Worm (Caenorhabditis elegans) whole organism, L3 larva: Measurements from ENCODE around the gene cth-2.

Source experiments
- R02D3.7 ChIP-seq: fragments of 150-350 bp; optimal IDR thresholded peaks from 2 replicates; lab custom pipeline; 2014; ENCODE audit warnings: missing biosample characterization, missing genetic modification characterization
- ZK546.5 ChIP-seq: sonication (generic microtip); optimal IDR thresholded peaks from 2 replicates; lab custom pipeline; 2017; ENCODE audit warnings: missing biosample characterization, missing genetic modification characterization
- aly-2 ChIP-seq: fragments of 150-350 bp; optimal IDR thresholded peaks from 2 replicates; lab custom pipeline; 2014; ENCODE audit warnings: missing biosample characterization, missing genetic modification characterization
- ama-1 ChIP-seq: fragments of 150-350 bp; optimal IDR thresholded peaks from 2 replicates; lab custom pipeline; 2018
- ceh-16 ChIP-seq: sonication (generic microtip); optimal IDR thresholded peaks from 2 replicates; lab custom pipeline; 2017; ENCODE audit warnings: missing biosample characterization, missing genetic modification characterization
- ceh-28 ChIP-seq: fragments of 150-350 bp; optimal IDR thresholded peaks from 2 replicates; lab custom pipeline; 2014; ENCODE audit warnings: missing biosample characterization, missing genetic modification reagents, missing genetic modification characterization
- ceh-82 ChIP-seq: fragments of 150-350 bp; optimal IDR thresholded peaks from 2 replicates; lab custom pipeline; 2014; ENCODE audit warnings: missing biosample characterization, missing genetic modification characterization
- ceh-9 ChIP-seq: sonication (generic microtip); optimal IDR thresholded peaks from 2 replicates; lab custom pipeline; 2018; ENCODE audit warnings: missing biosample characterization, missing genetic modification characterization
- daf-12 ChIP-seq: fragments of 150-350 bp; optimal IDR thresholded peaks from 2 replicates; lab custom pipeline; 2014; ENCODE audit warnings: missing biosample characterization, missing genetic modification reagents, missing genetic modification characterization
- egl-27 ChIP-seq: sonication (generic microtip); optimal IDR thresholded peaks from 4 replicates; lab custom pipeline; 2017; ENCODE audit warnings: missing biosample characterization, missing genetic modification reagents, missing genetic modification characterization
- egl-5 ChIP-seq: fragments of 150-350 bp; optimal IDR thresholded peaks from 2 replicates; lab custom pipeline; 2017; ENCODE audit warnings: missing biosample characterization, missing genetic modification reagents, missing genetic modification characterization, inconsistent platforms
- elt-1 ChIP-seq: fragments of 150-350 bp; optimal IDR thresholded peaks from 2 replicates; lab custom pipeline; 2014; ENCODE audit warnings: missing biosample characterization, missing genetic modification characterization
- elt-2 ChIP-seq: sonication (generic microtip); optimal IDR thresholded peaks from 2 replicates; lab custom pipeline; 2016; ENCODE audit warnings: missing genetic modification reagents, mild to moderate bottlenecking, missing genetic modification characterization, missing compliant biosample characterization
- elt-3 ChIP-seq, 3 experiments: fragments of 150-350 bp in 1 of 3; sonication (generic microtip) in 2 of 3; optimal IDR thresholded peaks; 2 replicates in 2 of 3; 4 replicates in 1 of 3; lab custom pipeline; 2014 to 2017; ENCODE audit warnings: missing biosample characterization in 3 of 3, missing genetic modification characterization in 3 of 3
- fkh-10 ChIP-seq: sonication (generic microtip); optimal IDR thresholded peaks from 2 replicates; lab custom pipeline; 2017; ENCODE audit warnings: missing biosample characterization, missing genetic modification reagents, missing genetic modification characterization
- fkh-2 ChIP-seq: fragments of 150-350 bp; optimal IDR thresholded peaks from 2 replicates; lab custom pipeline; 2014; ENCODE audit warnings: missing biosample characterization, missing genetic modification reagents, missing genetic modification characterization
- fos-1 ChIP-seq: fragments of 150-350 bp; optimal IDR thresholded peaks from 2 replicates; lab custom pipeline; 2014; ENCODE audit warnings: missing biosample characterization, missing genetic modification characterization
- hmg-11 ChIP-seq: sonication (generic microtip); optimal IDR thresholded peaks from 2 replicates; lab custom pipeline; 2016; ENCODE audit warnings: missing genetic modification characterization, missing compliant biosample characterization
- jun-1 ChIP-seq: fragments of 150-350 bp; optimal IDR thresholded peaks from 2 replicates; lab custom pipeline; 2014; ENCODE audit warnings: missing biosample characterization, missing genetic modification reagents, missing genetic modification characterization
- lin-39 ChIP-seq: fragments of 150-350 bp; optimal IDR thresholded peaks from 2 replicates; lab custom pipeline; 2018; ENCODE audit warnings: missing biosample characterization, missing genetic modification reagents, missing genetic modification characterization
- lsy-12 ChIP-seq: sonication (generic microtip); optimal IDR thresholded peaks from 2 replicates; lab custom pipeline; 2016; ENCODE audit warnings: mild to moderate bottlenecking, missing genetic modification characterization, missing compliant biosample characterization
- mdl-1 ChIP-seq: fragments of 150-350 bp; optimal IDR thresholded peaks from 2 replicates; lab custom pipeline; 2014; ENCODE audit warnings: missing biosample characterization, missing genetic modification characterization
- mml-1 ChIP-seq: fragments of 150-350 bp; sonication (generic microtip); optimal IDR thresholded peaks from 3 replicates; lab custom pipeline; 2014; ENCODE audit warnings: missing biosample characterization, missing genetic modification characterization
- nfya-1 ChIP-seq: sonication (generic microtip); optimal IDR thresholded peaks from 2 replicates; lab custom pipeline; 2017; ENCODE audit warnings: missing genetic modification characterization, mild to moderate bottlenecking, missing compliant biosample characterization, antibody characterized with exemption, moderate library complexity; ENCODE audit not compliant: insufficient read depth
- nhr-11 ChIP-seq: fragments of 150-350 bp; optimal IDR thresholded peaks from 2 replicates; lab custom pipeline; 2014; ENCODE audit warnings: missing biosample characterization, missing genetic modification characterization
- nhr-12 ChIP-seq: fragments of 150-350 bp; optimal IDR thresholded peaks from 2 replicates; lab custom pipeline; 2014; ENCODE audit warnings: missing biosample characterization, missing genetic modification characterization
- nhr-23 ChIP-seq: fragments of 150-350 bp; optimal IDR thresholded peaks from 2 replicates; lab custom pipeline; 2014; ENCODE audit warnings: missing biosample characterization, missing genetic modification reagents, missing genetic modification characterization
- nhr-237 ChIP-seq: fragments of 150-350 bp; optimal IDR thresholded peaks from 2 replicates; lab custom pipeline; 2014; ENCODE audit warnings: missing biosample characterization, missing genetic modification characterization
- nhr-25 ChIP-seq: sonication (generic microtip); optimal IDR thresholded peaks from 2 replicates; lab custom pipeline; 2017; ENCODE audit warnings: missing biosample characterization, missing genetic modification characterization
- nhr-28 ChIP-seq: fragments of 150-350 bp; optimal IDR thresholded peaks from 2 replicates; lab custom pipeline; 2014; ENCODE audit warnings: missing biosample characterization, missing genetic modification characterization
- nhr-43 ChIP-seq: sonication (generic microtip); optimal IDR thresholded peaks from 2 replicates; lab custom pipeline; 2016; ENCODE audit warnings: mild to moderate bottlenecking, missing genetic modification characterization, missing compliant biosample characterization; ENCODE audit not compliant: poor library complexity, severe bottlenecking
- nhr-67 ChIP-seq: fragments of 150-350 bp; optimal IDR thresholded peaks from 2 replicates; lab custom pipeline; 2014; ENCODE audit warnings: missing biosample characterization, missing genetic modification characterization
- nhr-77 ChIP-seq: fragments of 150-350 bp; optimal IDR thresholded peaks from 2 replicates; lab custom pipeline; 2014; ENCODE audit warnings: missing biosample characterization, missing genetic modification characterization
- pha-4 ChIP-seq: fragments of 150-350 bp; optimal IDR thresholded peaks from 2 replicates; lab custom pipeline; 2014; ENCODE audit warnings: missing biosample characterization, missing genetic modification reagents, missing genetic modification characterization
- pqm-1 ChIP-seq: fragments of 150-350 bp; optimal IDR thresholded peaks from 2 replicates; lab custom pipeline; 2017; ENCODE audit warnings: missing biosample characterization, missing genetic modification characterization, inconsistent platforms
- sea-2 ChIP-seq: fragments of 150-350 bp; sonication (generic microtip); optimal IDR thresholded peaks from 4 replicates; lab custom pipeline; 2014; ENCODE audit warnings: missing biosample characterization, missing genetic modification reagents, missing genetic modification characterization
- skn-1 ChIP-seq: fragments of 150-350 bp; optimal IDR thresholded peaks from 2 replicates; lab custom pipeline; 2014; ENCODE audit warnings: missing biosample characterization, missing genetic modification characterization
- snpc-4 ChIP-seq: fragments of 150-350 bp; optimal IDR thresholded peaks from 2 replicates; lab custom pipeline; 2014; ENCODE audit warnings: missing biosample characterization, missing genetic modification characterization
- tbx-2 ChIP-seq: sonication (generic microtip); optimal IDR thresholded peaks from 2 replicates; lab custom pipeline; 2016; ENCODE audit warnings: mild to moderate bottlenecking, missing genetic modification characterization, missing compliant biosample characterization
- unc-39 ChIP-seq: sonication (generic microtip); optimal IDR thresholded peaks from 4 replicates; lab custom pipeline; 2017; ENCODE audit warnings: missing biosample characterization, missing genetic modification characterization
- unc-62 ChIP-seq: fragments of 150-350 bp; sonication (generic microtip); optimal IDR thresholded peaks from 4 replicates; lab custom pipeline; 2014; ENCODE audit warnings: missing biosample characterization, missing genetic modification reagents, missing genetic modification characterization
- zag-1 ChIP-seq: fragments of 150-350 bp; optimal IDR thresholded peaks from 2 replicates; lab custom pipeline; 2014; ENCODE audit warnings: missing biosample characterization, missing genetic modification characterization
- ztf-11 ChIP-seq: fragments of 150-350 bp; optimal IDR thresholded peaks from 2 replicates; lab custom pipeline; 2014; ENCODE audit warnings: missing biosample characterization, missing genetic modification characterization
- ztf-4 ChIP-seq: fragments of 150-350 bp; optimal IDR thresholded peaks from 2 replicates; lab custom pipeline; 2014; ENCODE audit warnings: missing biosample characterization, missing genetic modification characterization

cth-2 gene

DNA sequence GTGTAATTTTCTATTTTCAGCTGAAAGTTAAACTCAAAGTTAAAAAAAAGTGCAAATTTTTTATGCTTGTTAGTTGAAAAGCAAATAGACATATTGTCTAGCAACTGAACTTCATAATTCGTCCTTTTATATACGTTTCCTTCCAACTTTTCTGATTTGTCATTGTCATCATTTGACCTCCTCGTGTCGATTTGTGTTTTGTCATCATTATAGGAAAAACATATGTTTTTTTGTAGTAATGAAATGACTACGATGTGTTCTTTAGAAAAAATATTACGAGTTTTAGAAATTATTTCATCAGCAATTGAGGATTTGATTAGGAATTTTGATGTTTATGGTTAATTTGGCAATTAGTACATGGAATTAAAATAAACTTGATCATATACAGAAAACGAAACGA, 3.0 kb upstream of the cth-2 start:
- TF ChIP-seq nhr-25 (tag; lab: Kevin White, UChicago) (no peak), nhr-28 (tag; lab: Kevin White, UChicago) (no peak), ceh-9 (tag; lab: Kevin White, UChicago) (no peak), unc-62 (GFP tag; lab: Kevin White, UChicago) (no peak), skn-1 (tag; lab: Kevin White, UChicago) (peak; percentile 88), ceh-82 (tag; lab: Kevin White, UChicago) (no peak), elt-2 (no peak)

DNA sequence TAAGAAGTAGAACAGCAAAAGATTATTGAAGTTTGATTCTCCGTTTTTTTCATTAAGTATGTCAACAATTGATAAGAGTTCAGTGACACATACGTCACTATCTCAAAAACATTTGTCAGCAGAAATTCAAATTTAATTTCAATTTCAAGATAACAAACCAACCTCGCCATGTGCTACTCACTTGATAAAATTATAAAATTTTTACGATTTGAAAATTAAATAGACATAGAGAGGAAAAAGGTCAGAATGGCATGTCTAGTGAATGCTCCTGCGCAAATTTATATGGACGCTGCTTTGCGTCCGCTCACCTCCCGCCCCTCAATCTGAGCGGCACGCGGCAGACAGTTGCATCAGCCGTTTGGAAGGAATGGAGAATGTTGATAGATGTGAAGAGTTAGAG, 2.4 kb upstream of the cth-2 start:
- TF ChIP-seq ceh-16, result no peak
- TF ChIP-seq nhr-237 (tag; lab: Kevin White, UChicago), result no peak
- TF ChIP-seq elt-3 (tag; optimal IDR thresholded peaks at IDR 0.05; lab: Kevin White, UChicago), result no peak
- no peak for TF ChIP-seq unc-39 (tag; lab: Kevin White, UChicago)
- TF ChIP-seq unc-62 (GFP tag; lab: Kevin White, UChicago), result no peak
- TF ChIP-seq snpc-4, result no peak
- no peak for TF ChIP-seq nhr-23 (tag; lab: Kevin White, UChicago)
- no peak for TF ChIP-seq R02D3.7 (tag; lab: Kevin White, UChicago)
- no peak for TF ChIP-seq lin-39 (tag; lab: Kevin White, UChicago)
- TF ChIP-seq nhr-77 (tag; lab: Kevin White, UChicago), result no peak
- no peak for TF ChIP-seq fos-1 (tag; lab: Kevin White, UChicago)
- TF ChIP-seq sea-2 (GFP tag; lab: Kevin White, UChicago), result no peak
- no peak for TF ChIP-seq ceh-82 (tag; lab: Kevin White, UChicago)
- no peak for TF ChIP-seq nhr-28 (tag; lab: Kevin White, UChicago)
- TF ChIP-seq hmg-11 (tag; lab: Kevin White, UChicago), result no peak
- TF ChIP-seq ama-1 (lab: Kevin White, UChicago), result no peak
- TF ChIP-seq ceh-9 (tag; lab: Kevin White, UChicago), result no peak
- peak; percentile 96 for TF ChIP-seq elt-2
- peak; percentile 10 for TF ChIP-seq mdl-1 (tag; lab: Kevin White, UChicago)
- no peak for TF ChIP-seq nhr-25 (tag; lab: Kevin White, UChicago)
- TF ChIP-seq fkh-2 (tag; lab: Kevin White, UChicago), result no peak
- no peak for TF ChIP-seq aly-2 (tag; lab: Kevin White, UChicago)
- TF ChIP-seq pqm-1 (tag; lab: Kevin White, UChicago), result peak; percentile 93
- TF ChIP-seq nhr-12 (tag; lab: Kevin White, UChicago), result no peak
- peak; percentile 64 for TF ChIP-seq pha-4 (tag; lab: Kevin White, UChicago)
- no peak for TF ChIP-seq ztf-4 (tag; lab: Kevin White, UChicago)
- TF ChIP-seq nhr-43, result no peak
- TF ChIP-seq nfya-1 (tag; lab: Kevin White, UChicago), result peak; percentile 7
- TF ChIP-seq daf-12, result no peak
- TF ChIP-seq skn-1 (tag; lab: Kevin White, UChicago), result peak; percentile 82
- TF ChIP-seq jun-1 (tag; lab: Kevin White, UChicago), result peak; percentile 23
- TF ChIP-seq zag-1 (tag; lab: Kevin White, UChicago), result no peak
- no peak for TF ChIP-seq fkh-10 (GFP tag; lab: Kevin White, UChicago)
- no peak for TF ChIP-seq tbx-2 (tag; lab: Kevin White, UChicago)
- TF ChIP-seq elt-1, result no peak
- TF ChIP-seq mml-1 (tag; lab: Kevin White, UChicago), result no peak
- TF ChIP-seq egl-27 (tag; lab: Kevin White, UChicago), result no peak
- TF ChIP-seq nhr-67 (tag; lab: Kevin White, UChicago), result no peak
- no peak for TF ChIP-seq lsy-12 (tag; lab: Kevin White, UChicago)
- peak; percentile 16 for TF ChIP-seq nhr-11
- TF ChIP-seq ztf-11 (tag; lab: Kevin White, UChicago), result no peak
- TF ChIP-seq, all 47 proteins: peak for 8

DNA sequence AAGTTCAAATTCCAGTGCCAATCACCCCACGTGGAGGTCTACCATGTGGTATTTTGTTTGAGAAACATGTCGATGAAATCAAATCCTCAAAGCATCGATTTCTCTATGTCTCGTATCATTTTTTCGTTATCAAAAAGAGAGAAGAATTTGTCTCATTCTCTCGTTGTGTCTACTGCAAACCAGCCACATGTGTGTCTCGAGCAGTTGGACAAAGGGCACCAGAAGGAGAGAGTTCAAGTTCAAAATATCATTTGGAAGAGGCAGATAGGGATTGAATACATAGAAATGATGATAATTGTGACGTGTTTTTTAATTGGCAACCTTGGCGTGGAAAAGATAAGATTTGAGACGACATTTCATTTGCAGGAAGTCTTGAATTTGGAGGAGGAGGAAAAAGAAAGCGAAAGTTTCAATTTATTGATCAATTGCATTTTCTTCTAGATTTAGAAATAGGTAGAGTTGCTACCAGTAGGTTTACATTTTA, 1.6 kb upstream of the cth-2 start:
- TF ChIP-seq ceh-28 (tag; lab: Kevin White, UChicago) (peak; percentile 27), pqm-1 (tag; lab: Kevin White, UChicago) (peak; percentile 58), R02D3.7 (tag; lab: Kevin White, UChicago) (no peak), nhr-43 (peak; percentile 48), egl-5 (tag; lab: Kevin White, UChicago) (peak; percentile 30), nfya-1 (tag; lab: Kevin White, UChicago) (peak; percentile 32), tbx-2 (tag; lab: Kevin White, UChicago) (no peak), elt-3 (tag; optimal IDR thresholded peaks at IDR 0.05; lab: Kevin White, UChicago) (peak in 1 of 3 experiments; percentile 76), ceh-16 (no peak), skn-1 (tag; lab: Kevin White, UChicago) (peak; percentile 53), jun-1 (tag; lab: Kevin White, UChicago) (peak; percentile 46), nhr-12 (tag; lab: Kevin White, UChicago) (no peak), ZK546.5 (tag; lab: Kevin White, UChicago) (no peak), nhr-77 (tag; lab: Kevin White, UChicago) (no peak), elt-2 (peak; percentile 96), mml-1 (tag; lab: Kevin White, UChicago) (no peak), ceh-9 (tag; lab: Kevin White, UChicago) (no peak), nhr-23 (tag; lab: Kevin White, UChicago) (peak; percentile 38), mdl-1 (tag; lab: Kevin White, UChicago) (peak; percentile 60), lin-39 (tag; lab: Kevin White, UChicago) (no peak)
